Fruit fly (Drosophila melanogaster): ENCODE measurements around the gene CG46459.

- TF ChIP-seq achi (GFP tag; optimal IDR thresholded peaks at IDR 0.05) (no peak), CG34406 (GFP tag; optimal IDR thresholded peaks at IDR 0.05) (no peak), CG6854 (GFP tag; optimal IDR thresholded peaks at IDR 0.05) (no peak), CG11294 (GFP tag; IDR thresholded peaks at IDR 0.05) (no peak), Sox102F (GFP tag; optimal IDR thresholded peaks at IDR 0.05) (no peak), Blimp-1 (GFP tag; optimal IDR thresholded peaks at IDR 0.05) (no peak), CG3032 (tag; optimal IDR thresholded peaks at IDR 0.05) (no peak), CG32006 (GFP tag; optimal IDR thresholded peaks at IDR 0.05) (no peak), Hr38 (GFP tag; optimal IDR thresholded peaks at IDR 0.05) (no peak), Ets21C (GFP tag; optimal IDR thresholded peaks at IDR 0.05) (no peak), CG1621 (tag; optimal IDR thresholded peaks at IDR 0.05) (no peak), dac (GFP tag; optimal IDR thresholded peaks at IDR 0.05) (no peak), CG8319 (GFP tag; optimal IDR thresholded peaks at IDR 0.05) (no peak), CG16779 (tag; optimal IDR thresholded peaks at IDR 0.05) (no peak)
Observed at dm6 chr3R:10678935-10679565, 17.4 kb upstream of the CG46459 start.

Data from whole organism, prepupa.